Worm (Caenorhabditis elegans) whole organism, mixed stage, embryonic: ENCODE results near the gene abu-2.

ENCODE experiments used
- M03D4.4 ChIP-seq: sonication (generic microtip); optimal IDR thresholded peaks from 2 replicates; lab custom pipeline; 2017; ENCODE audit warnings: mild to moderate bottlenecking, missing genetic modification characterization, missing compliant biosample characterization
- bed-3 ChIP-seq: fragments of 200-800 bp; sonication (Bioruptor generic); optimal IDR thresholded peaks from 3 replicates; lab custom pipeline; 2018; ENCODE audit warnings: mild to moderate bottlenecking, missing genetic modification characterization, moderate library complexity, missing compliant biosample characterization
- ceh-39 ChIP-seq: fragments of 150-350 bp; optimal IDR thresholded peaks from 2 replicates; lab custom pipeline; 2014; ENCODE audit warnings: missing biosample characterization, missing genetic modification characterization
- ceh-43 ChIP-seq: fragments of 200-800 bp; sonication (Bioruptor generic); optimal IDR thresholded peaks from 2 replicates; lab custom pipeline; 2018; ENCODE audit warnings: mild to moderate bottlenecking, missing genetic modification characterization, moderate library complexity, missing compliant biosample characterization
- ceh-83 ChIP-seq: fragments of 200-800 bp; sonication (Bioruptor generic); optimal IDR thresholded peaks from 2 replicates; lab custom pipeline; 2018; ENCODE audit warnings: mild to moderate bottlenecking, missing genetic modification characterization, missing compliant biosample characterization
- ces-1 ChIP-seq: fragments of 150-350 bp; optimal IDR thresholded peaks from 2 replicates; lab custom pipeline; 2014; ENCODE audit warnings: missing biosample characterization, missing genetic modification reagents, missing genetic modification characterization
- cnd-1 ChIP-seq: fragments of 200-800 bp; sonication (Bioruptor generic); optimal IDR thresholded peaks from 2 replicates; lab custom pipeline; 2018; ENCODE audit warnings: mild to moderate bottlenecking, missing genetic modification characterization, missing compliant biosample characterization
- drap-1 ChIP-seq: fragments of 200-800 bp; sonication (Bioruptor generic); optimal IDR thresholded peaks from 3 replicates; lab custom pipeline; 2018; ENCODE audit warnings: mild to moderate bottlenecking, missing genetic modification characterization, missing compliant biosample characterization
- elt-3 ChIP-seq: fragments of 150-350 bp; optimal IDR thresholded peaks from 2 replicates; lab custom pipeline; 2014; ENCODE audit warnings: missing biosample characterization, missing genetic modification characterization
- flh-1 ChIP-seq: fragments of 200-800 bp; sonication (Bioruptor generic); optimal IDR thresholded peaks from 2 replicates; lab custom pipeline; 2018; ENCODE audit warnings: mild to moderate bottlenecking, missing genetic modification characterization, moderate library complexity, missing compliant biosample characterization
- ham-2 ChIP-seq: fragments of 200-800 bp; sonication (Bioruptor generic); optimal IDR thresholded peaks from 2 replicates; lab custom pipeline; 2018; ENCODE audit warnings: mild to moderate bottlenecking, missing genetic modification characterization, missing compliant biosample characterization
- hlh-1 ChIP-seq: fragments of 150-350 bp; optimal IDR thresholded peaks from 2 replicates; lab custom pipeline; 2014; ENCODE audit warnings: missing biosample characterization, missing genetic modification reagents, missing genetic modification characterization
- lin-13 ChIP-seq: fragments of 150-350 bp; optimal IDR thresholded peaks from 2 replicates; lab custom pipeline; 2014; ENCODE audit warnings: missing biosample characterization, missing genetic modification characterization
- lin-32 ChIP-seq: fragments of 200-800 bp; sonication (Bioruptor generic); optimal IDR thresholded peaks from 2 replicates; lab custom pipeline; 2018; ENCODE audit warnings: mild to moderate bottlenecking, missing genetic modification characterization, missing compliant biosample characterization
- lsy-2 ChIP-seq: fragments of 150-350 bp; optimal IDR thresholded peaks from 2 replicates; lab custom pipeline; 2014; ENCODE audit warnings: missing biosample characterization, missing genetic modification characterization
- mab-5 ChIP-seq: fragments of 150-350 bp; optimal IDR thresholded peaks from 2 replicates; lab custom pipeline; 2014; ENCODE audit warnings: missing biosample characterization, missing genetic modification characterization
- mep-1 ChIP-seq: fragments of 150-350 bp; optimal IDR thresholded peaks from 2 replicates; lab custom pipeline; 2017; ENCODE audit warnings: missing biosample characterization, missing genetic modification reagents, missing genetic modification characterization, inconsistent platforms
- mls-2 ChIP-seq: sonication (generic microtip); optimal IDR thresholded peaks from 2 replicates; lab custom pipeline; 2016; ENCODE audit warnings: mild to moderate bottlenecking, missing genetic modification characterization, moderate library complexity, missing compliant biosample characterization
- nhr-12 ChIP-seq: fragments of 150-350 bp; optimal IDR thresholded peaks from 2 replicates; lab custom pipeline; 2014; ENCODE audit warnings: missing biosample characterization, missing genetic modification characterization
- nhr-2 ChIP-seq: fragments of 150-350 bp; optimal IDR thresholded peaks from 2 replicates; lab custom pipeline; 2014; ENCODE audit warnings: missing biosample characterization, missing genetic modification characterization
- nhr-237 ChIP-seq: fragments of 150-350 bp; optimal IDR thresholded peaks from 2 replicates; lab custom pipeline; 2014; ENCODE audit warnings: missing biosample characterization, missing genetic modification characterization
- nhr-76 ChIP-seq: sonication (generic microtip); optimal IDR thresholded peaks from 2 replicates; lab custom pipeline; 2017; ENCODE audit warnings: missing biosample characterization, missing genetic modification characterization
- pha-4 ChIP-seq: fragments of 150-350 bp; optimal IDR thresholded peaks from 2 replicates; lab custom pipeline; 2018; ENCODE audit warnings: missing biosample characterization, missing genetic modification reagents, missing genetic modification characterization
- sem-2 ChIP-seq: fragments of 200-800 bp; sonication (Bioruptor generic); optimal IDR thresholded peaks from 2 replicates; lab custom pipeline; 2018; ENCODE audit warnings: mild to moderate bottlenecking, missing genetic modification characterization, missing compliant biosample characterization
- snpc-4 ChIP-seq: fragments of 150-350 bp; optimal IDR thresholded peaks from 2 replicates; lab custom pipeline; 2014; ENCODE audit warnings: missing biosample characterization, missing genetic modification characterization
- sptf-1 ChIP-seq: sonication (generic microtip); optimal IDR thresholded peaks from 2 replicates; lab custom pipeline; 2017; ENCODE audit warnings: mild to moderate bottlenecking, missing genetic modification characterization, moderate library complexity, missing compliant biosample characterization
- tbx-8 ChIP-seq: fragments of 200-800 bp; sonication (Bioruptor generic); optimal IDR thresholded peaks from 2 replicates; lab custom pipeline; 2018; ENCODE audit warnings: mild to moderate bottlenecking, missing genetic modification characterization, moderate library complexity, missing compliant biosample characterization
- unc-120 ChIP-seq: sonication (generic microtip); optimal IDR thresholded peaks from 2 replicates; lab custom pipeline; 2017; ENCODE audit warnings: missing genetic modification characterization, missing compliant biosample characterization; ENCODE audit not compliant: poor library complexity, severe bottlenecking
- unc-39 ChIP-seq: fragments of 150-350 bp; optimal IDR thresholded peaks from 2 replicates; lab custom pipeline; 2014; ENCODE audit warnings: missing biosample characterization, missing genetic modification characterization
- unc-62 ChIP-seq: fragments of 150-350 bp; optimal IDR thresholded peaks from 2 replicates; lab custom pipeline; 2014; ENCODE audit warnings: missing biosample characterization, missing genetic modification reagents, missing genetic modification characterization
- ztf-11 ChIP-seq: fragments of 150-350 bp; optimal IDR thresholded peaks from 2 replicates; lab custom pipeline; 2014; ENCODE audit warnings: missing biosample characterization, missing genetic modification characterization

abu-2 gene

DNA sequence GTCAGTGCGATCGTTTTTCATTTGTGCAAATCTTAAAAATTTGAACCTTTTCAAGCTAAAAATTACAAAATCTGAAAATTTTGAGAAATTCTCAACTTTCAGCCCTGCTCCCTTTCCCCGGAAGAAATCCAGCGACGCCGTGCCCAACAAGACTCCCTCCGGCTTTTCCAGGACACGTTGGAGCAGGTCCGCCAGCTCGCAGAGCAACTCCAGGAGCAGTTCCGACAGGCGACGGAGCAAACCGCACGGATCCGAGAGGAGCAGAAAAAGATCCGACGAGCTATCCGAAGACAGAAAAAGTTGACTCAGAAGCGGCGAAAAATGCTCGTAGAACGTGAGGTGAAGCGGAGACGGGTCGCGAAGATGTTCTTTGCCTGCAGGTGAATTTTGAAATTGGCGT is 40.8 kb upstream of the abu-2 start:
- TF ChIP-seq nhr-12 (tag; lab: Kevin White, UChicago), result no peak
- TF ChIP-seq nhr-76 (tag; lab: Kevin White, UChicago), result no peak
- TF ChIP-seq ceh-83 (GFP tag; lab: Kevin White, UChicago), result no peak

DNA sequence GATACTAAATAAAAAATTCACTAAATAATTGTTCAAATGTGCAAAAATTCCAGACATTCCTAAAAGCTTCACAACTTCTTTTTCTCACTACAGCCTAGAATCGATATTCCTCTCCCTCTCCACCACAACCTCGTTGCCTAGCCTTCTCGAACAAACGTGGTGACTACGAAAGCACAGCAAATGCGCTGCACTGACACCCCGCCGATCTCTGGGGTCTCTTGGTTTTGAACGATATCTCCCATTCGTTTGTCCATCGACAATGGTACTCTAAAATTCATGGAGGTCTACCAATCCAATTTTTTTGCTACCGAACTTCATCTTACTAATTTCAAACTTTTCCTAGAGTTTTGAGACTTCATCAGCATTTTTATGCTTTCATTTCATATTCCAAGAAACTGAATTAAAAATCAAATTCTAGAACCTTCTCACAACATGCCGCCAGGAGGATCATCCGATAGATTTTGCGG is 39.9 kb upstream of the abu-2 start, which contains the start of gene W05H7.1:
W05H7.1 (plus strand) TSS at position 417 of the 467 bp plus-strand sequence.
- TF ChIP-seq ces-1 (peak; percentile 21), ceh-39 (tag; lab: Kevin White, UChicago) (peak; percentile 47), lin-13 (tag; lab: Kevin White, UChicago) (peak; percentile 32), cnd-1 (tag; lab: Kevin White, UChicago) (no peak), ham-2 (GFP tag; lab: Kevin White, UChicago) (peak; percentile 48), hlh-1 (tag; lab: Kevin White, UChicago) (peak; percentile 38), pha-4 (tag; lab: Kevin White, UChicago) (no peak), mep-1 (tag; lab: Kevin White, UChicago) (peak; percentile 59), bed-3 (GFP tag; lab: Kevin White, UChicago) (no peak), nhr-237 (peak; percentile 10), lsy-2 (tag; lab: Kevin White, UChicago) (peak; percentile 28)

DNA sequence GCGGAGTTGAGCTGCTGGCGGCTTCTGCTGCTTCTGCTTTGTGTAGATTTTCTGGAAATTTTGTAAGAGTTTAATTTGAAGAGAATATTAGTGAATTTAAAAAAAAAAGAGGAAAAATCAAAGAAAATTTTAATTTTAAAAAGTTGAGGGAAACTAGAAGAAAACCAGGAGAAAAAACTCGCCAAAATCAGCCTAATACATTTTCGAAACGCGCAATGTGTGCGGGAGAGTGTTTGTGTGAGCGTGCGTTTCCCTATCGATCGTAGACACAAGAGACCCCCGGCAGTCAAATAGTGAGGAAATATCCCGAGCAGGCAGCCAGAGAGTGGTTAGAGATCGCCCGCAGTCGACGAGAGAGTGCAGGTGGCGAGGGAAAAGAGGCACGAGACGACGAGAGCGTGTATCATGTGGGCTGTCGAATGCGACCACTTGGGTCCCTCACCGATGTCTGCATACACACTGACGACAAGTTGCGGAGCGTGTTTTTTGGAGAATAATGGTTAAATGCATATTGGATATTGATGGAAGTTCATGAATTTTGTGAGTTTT is 36.2 kb upstream of the abu-2 start, which contains the start of gene zfp-3:
zfp-3 (minus strand) TSS at position 51 of the 549 bp plus-strand sequence.
- TF ChIP-seq ces-1 (peak; percentile 83), unc-39 (tag; lab: Kevin White, UChicago) (no peak), elt-3 (tag; lab: Kevin White, UChicago) (no peak), mep-1 (tag; lab: Kevin White, UChicago) (peak; percentile 83), ztf-11 (tag; lab: Kevin White, UChicago) (peak; percentile 55), hlh-1 (tag; lab: Kevin White, UChicago) (peak; percentile 63), sem-2 (GFP tag; lab: Kevin White, UChicago) (no peak), mls-2 (tag; lab: Kevin White, UChicago) (peak; percentile 69), snpc-4 (tag; lab: Kevin White, UChicago) (no peak), nhr-237 (peak; percentile 90), unc-62 (GFP tag; lab: Kevin White, UChicago) (peak; percentile 72), pha-4 (tag; lab: Kevin White, UChicago) (peak; percentile 93), M03D4.4 (tag; lab: Kevin White, UChicago) (peak; percentile 37), ceh-39 (tag; lab: Kevin White, UChicago) (peak; percentile 98), lin-13 (tag; lab: Kevin White, UChicago) (peak; percentile 92), cnd-1 (tag; lab: Kevin White, UChicago) (no peak), sptf-1 (tag; lab: Kevin White, UChicago) (peak; percentile 66), unc-120 (peak; percentile 60), drap-1 (GFP tag; lab: Kevin White, UChicago) (peak; percentile 45), lsy-2 (tag; lab: Kevin White, UChicago) (peak; percentile 44), tbx-8 (GFP tag; lab: Kevin White, UChicago) (no peak)

DNA sequence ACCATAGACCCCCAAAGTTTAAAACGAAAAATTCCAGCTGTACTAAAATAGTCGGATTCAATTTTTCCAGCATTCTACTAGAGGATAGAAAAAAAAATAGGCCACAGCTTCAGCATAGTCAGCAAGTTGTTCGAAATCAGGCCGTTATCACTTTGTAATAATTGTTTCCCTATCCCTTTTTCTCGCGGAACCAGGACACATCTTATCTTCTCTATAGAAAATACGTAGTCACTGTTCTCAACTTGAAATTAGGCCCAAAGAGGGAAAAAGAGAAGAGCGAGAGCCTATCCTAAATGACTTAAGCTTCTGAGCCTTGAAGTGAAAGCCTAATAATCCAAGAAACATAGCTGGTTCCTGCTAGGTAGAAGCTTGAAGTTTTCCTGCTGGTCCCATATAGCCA is 35.2 kb upstream of the abu-2 start:
- TF ChIP-seq pha-4 (tag; lab: Kevin White, UChicago) (no peak), cnd-1 (tag; lab: Kevin White, UChicago) (no peak), sptf-1 (tag; lab: Kevin White, UChicago) (peak; percentile 57)

DNA sequence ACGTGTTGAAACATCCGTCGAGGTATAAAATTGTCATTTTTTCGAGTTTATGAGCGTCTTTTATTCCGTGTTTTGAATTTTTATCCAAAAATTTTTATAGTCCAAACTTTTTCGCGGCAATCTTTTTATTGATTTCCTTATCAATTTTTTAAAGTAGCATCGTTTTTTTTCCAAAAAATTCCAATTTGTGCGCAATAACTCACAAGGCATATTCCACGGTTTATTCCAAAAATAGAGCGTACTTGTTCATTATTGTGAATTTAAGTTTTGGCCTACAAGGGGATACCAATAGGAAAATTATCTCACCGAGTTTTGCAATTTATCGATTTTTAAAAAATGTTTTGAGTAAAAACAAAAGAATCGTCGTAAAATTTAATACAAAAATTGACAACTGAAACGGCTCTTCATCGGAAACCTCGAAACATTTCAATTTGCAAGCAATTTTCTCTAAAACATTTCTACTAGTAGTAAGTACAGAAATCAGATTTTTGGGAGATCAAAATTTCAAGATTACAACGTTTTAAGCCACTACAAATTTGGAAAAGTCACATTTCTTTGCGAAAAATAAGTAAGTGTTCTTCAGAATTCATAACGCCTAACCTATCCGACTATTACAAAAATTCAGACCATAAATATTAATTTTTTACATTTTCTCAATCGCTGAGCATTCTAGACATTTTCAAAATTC is 33.2 kb upstream of the abu-2 start:
- TF ChIP-seq ces-1, result peak; percentile 6
- no peak for TF ChIP-seq nhr-237

DNA sequence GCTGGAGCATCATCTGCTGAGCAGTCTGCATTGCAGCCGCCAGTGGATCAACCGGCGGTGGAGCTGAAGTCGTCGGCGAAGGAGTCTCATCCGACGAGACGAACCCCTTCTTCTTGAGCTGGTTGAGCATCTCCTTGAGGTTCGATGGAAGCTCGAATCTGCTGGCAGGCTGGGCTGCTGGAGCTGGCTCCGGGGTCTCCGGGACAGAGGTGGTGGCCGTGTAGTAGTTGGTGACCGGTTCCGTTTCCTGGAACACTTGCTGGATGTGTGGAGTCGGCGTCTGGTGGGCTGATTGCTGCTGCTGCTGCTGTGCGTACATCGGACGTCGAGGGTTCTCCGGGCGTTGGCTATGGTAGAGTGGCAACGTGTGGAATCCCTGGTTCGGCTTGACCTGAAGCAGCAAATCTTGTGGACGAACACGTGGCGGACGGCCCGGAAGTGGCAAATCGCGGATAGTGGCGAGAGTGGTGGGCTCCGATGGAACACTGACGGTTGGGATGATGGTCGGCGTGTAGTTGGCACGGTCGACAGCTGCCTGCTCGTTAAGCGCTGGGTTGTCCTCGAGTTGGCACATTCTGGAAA is 31.2 kb upstream of the abu-2 start:
- no peak for TF ChIP-seq sem-2 (GFP tag; lab: Kevin White, UChicago)
- TF ChIP-seq lin-32 (GFP tag; lab: Kevin White, UChicago), result no peak
- TF ChIP-seq ztf-11 (tag; lab: Kevin White, UChicago), result no peak
- TF ChIP-seq ceh-43 (GFP tag; lab: Kevin White, UChicago), result no peak
- no peak for TF ChIP-seq drap-1 (GFP tag; lab: Kevin White, UChicago)
- TF ChIP-seq flh-1 (GFP tag; lab: Kevin White, UChicago), result no peak
- TF ChIP-seq nhr-2 (tag; lab: Kevin White, UChicago), result no peak
- TF ChIP-seq mab-5 (tag; lab: Kevin White, UChicago), result no peak
- TF ChIP-seq, all 35 proteins: peak for 0
